Worm (Caenorhabditis elegans) whole organism, midembryonic: ENCODE measurements around the gene pph-4.2.

Experiments
- T22C8.4 ChIP-seq: fragments of 200-800 bp; sonication (Bioruptor generic); IDR thresholded peaks from 2 replicates; pipeline ENCODE4 v1.3.6; 2022; ENCODE audit warnings: missing genetic modification characterization, missing compliant biosample characterization
- cog-1 ChIP-seq: sonication (generic microtip); optimal IDR thresholded peaks from 2 replicates; lab custom pipeline; 2016; ENCODE audit warnings: missing genetic modification characterization, missing compliant biosample characterization
- flt-1 ChIP-seq: fragments of 200-800 bp; sonication (Bioruptor generic); IDR thresholded peaks from 2 replicates; pipeline ENCODE4 v1.3.6; 2022; ENCODE audit warnings: missing genetic modification characterization, missing compliant biosample characterization
- klf-2 ChIP-seq: fragments of 200-800 bp; sonication (Bioruptor generic); conservative IDR thresholded peaks from 2 replicates; pipeline ENCODE4 v1.3.6; 2022; ENCODE audit warnings: missing genetic modification reagents, missing genetic modification characterization, missing compliant biosample characterization
- med-1 ChIP-seq: sonication (generic microtip); optimal IDR thresholded peaks from 2 replicates; lab custom pipeline; 2017; ENCODE audit warnings: missing genetic modification characterization, mild to moderate bottlenecking, missing compliant biosample characterization, antibody characterized with exemption, missing genetic modification reagents; ENCODE audit not compliant: insufficient read depth
- ref-1 ChIP-seq: fragments of 200-800 bp; sonication (Bioruptor generic); conservative IDR thresholded peaks from 2 replicates; pipeline ENCODE4 v1.3.6; 2022; ENCODE audit warnings: missing genetic modification reagents, missing genetic modification characterization, missing compliant biosample characterization
- tab-1 ChIP-seq: fragments of 200-800 bp; sonication (Bioruptor generic); IDR thresholded peaks from 2 replicates; pipeline ENCODE4 v1.3.6; 2022; ENCODE audit warnings: missing genetic modification characterization, missing compliant biosample characterization
- ztf-23 ChIP-seq: fragments of 200-800 bp; sonication (Bioruptor generic); IDR thresholded peaks from 2 replicates; pipeline ENCODE4 v1.3.6; 2022; ENCODE audit warnings: missing genetic modification reagents, missing genetic modification characterization, missing compliant biosample characterization
- ztf-29 ChIP-seq: fragments of 200-800 bp; sonication (Bioruptor generic); IDR thresholded peaks from 2 replicates; pipeline ENCODE4 v1.3.6; 2022; ENCODE audit warnings: missing genetic modification reagents, missing genetic modification characterization, missing compliant biosample characterization

Gene pph-4.2

ce11 chrIII:12372080-12373065 lies 4.7 kb downstream of the pph-4.2 start:
- TF ChIP-seq T22C8.4 (GFP tag; lab: Robert Waterston, UW) (no peak), flt-1 (GFP tag; lab: Robert Waterston, UW) (no peak), ref-1 (GFP tag; lab: Robert Waterston, UW) (no peak), tab-1 (GFP tag; lab: Robert Waterston, UW) (no peak), ztf-23 (GFP tag; lab: Robert Waterston, UW) (no peak), klf-2 (GFP tag; lab: Robert Waterston, UW) (no peak), ztf-29 (GFP tag; lab: Robert Waterston, UW) (no peak), cog-1 (no peak), med-1 (no peak)

ce11 chrIII:12370011-12370506 lies 7.0 kb downstream of the pph-4.2 start, which contains the start of gene rpt-6:
TSS of gene rpt-6 (plus strand) at chrIII:12370456.
- TF ChIP-seq med-1 (no peak), cog-1 (no peak), ztf-23 (GFP tag; lab: Robert Waterston, UW) (no peak), tab-1 (GFP tag; lab: Robert Waterston, UW) (no peak), flt-1 (GFP tag; lab: Robert Waterston, UW) (no peak), ref-1 (GFP tag; lab: Robert Waterston, UW) (no peak), klf-2 (GFP tag; lab: Robert Waterston, UW) (no peak), ztf-29 (GFP tag; lab: Robert Waterston, UW) (no peak), T22C8.4 (GFP tag; lab: Robert Waterston, UW) (no peak)

ce11 chrIII:12369476-12369875 lies 7.6 kb downstream of the pph-4.2 start:
- no peak for TF ChIP-seq T22C8.4 (GFP tag; lab: Robert Waterston, UW)
- TF ChIP-seq ztf-23 (GFP tag; lab: Robert Waterston, UW) = peak; percentile 50; the same call in 1 of the 2 replicates

- peak; percentile 17; the same call in 1 of the 2 replicates for TF ChIP-seq ztf-29 (GFP tag; lab: Robert Waterston, UW)
- TF ChIP-seq ztf-23 (GFP tag; lab: Robert Waterston, UW) = no peak; the same call in 1 of the 2 replicates
- no peak for TF ChIP-seq ref-1 (GFP tag; lab: Robert Waterston, UW)
- TF ChIP-seq klf-2 (GFP tag; lab: Robert Waterston, UW) = no peak
- 0 out of 2 replicates have a peak, but pooled peaks have one; percentile 37 for TF ChIP-seq T22C8.4 (GFP tag; lab: Robert Waterston, UW)
- TF ChIP-seq tab-1 (GFP tag; lab: Robert Waterston, UW) = peak; percentile 37; the same call in 1 of the 2 replicates
- TF ChIP-seq cog-1 = no peak
- TF ChIP-seq flt-1 (GFP tag; lab: Robert Waterston, UW) = peak; percentile 34; the same call in 1 of the 2 replicates
- no peak for TF ChIP-seq med-1
Observed at ce11 chrIII:12368462-12369306, 8.4 kb downstream of the pph-4.2 start, which contains the start of gene his-72. TSS of gene his-72 (minus strand) at chrIII:12369050.

- TF ChIP-seq cog-1 (no peak), klf-2 (GFP tag; lab: Robert Waterston, UW) (0 out of 2 replicates have a peak, but pooled peaks have one; percentile 15), tab-1 (GFP tag; lab: Robert Waterston, UW) (no peak), T22C8.4 (GFP tag; lab: Robert Waterston, UW) (peak; percentile 6; the same call in 1 of the 2 replicates), ztf-23 (GFP tag; lab: Robert Waterston, UW) (no peak)
Observed at ce11 chrIII:12367891-12368290, 9.2 kb downstream of the pph-4.2 start.

ce11 chrIII:12366989-12367557 lies 10.0 kb downstream of the pph-4.2 start, which contains the start of gene Y75B8A.33:
TSS of gene Y75B8A.33 (minus strand) at chrIII:12367373.
- TF ChIP-seq tab-1 (GFP tag; lab: Robert Waterston, UW) (no peak), flt-1 (GFP tag; lab: Robert Waterston, UW) (peak; percentile 66; the same call in 1 of the 2 replicates), ztf-23 (GFP tag; lab: Robert Waterston, UW) (no peak)

ce11 chrIII:12359265-12359664 lies 17.8 kb downstream of the pph-4.2 start, which contains the start of gene Y75B8A.34:
TSS of gene Y75B8A.34 (plus strand) at chrIII:12359565.
- no peak for TF ChIP-seq cog-1
- TF ChIP-seq ztf-29 (GFP tag; lab: Robert Waterston, UW) = no peak
- no peak for TF ChIP-seq klf-2 (GFP tag; lab: Robert Waterston, UW)
- no peak for TF ChIP-seq ztf-23 (GFP tag; lab: Robert Waterston, UW)

- no peak for TF ChIP-seq tab-1 (GFP tag; lab: Robert Waterston, UW)
- no peak for TF ChIP-seq ztf-29 (GFP tag; lab: Robert Waterston, UW)
- TF ChIP-seq ref-1 (GFP tag; lab: Robert Waterston, UW) = no peak
- TF ChIP-seq cog-1 = no peak
- TF ChIP-seq med-1 = no peak
- no peak for TF ChIP-seq T22C8.4 (GFP tag; lab: Robert Waterston, UW)
- no peak for TF ChIP-seq ztf-23 (GFP tag; lab: Robert Waterston, UW)
- no peak for TF ChIP-seq klf-2 (GFP tag; lab: Robert Waterston, UW)
- no peak for TF ChIP-seq flt-1 (GFP tag; lab: Robert Waterston, UW)
Observed at ce11 chrIII:12358461-12358860, 18.6 kb downstream of the pph-4.2 start, which contains the start of gene Y75B8A.32. TSS of gene Y75B8A.32 (minus strand) at chrIII:12358561.
